Worm (Caenorhabditis elegans) whole organism, late embryonic: ENCODE results near the gene clec-146.

Experiments
- F13H6.1 ChIP-seq: sonication (generic microtip); optimal IDR thresholded peaks from 2 replicates; lab custom pipeline; 2016; ENCODE audit warnings: missing genetic modification characterization, missing compliant biosample characterization
- hlh-15 ChIP-seq: sonication (generic microtip); optimal IDR thresholded peaks from 2 replicates; lab custom pipeline; 2016; ENCODE audit warnings: missing genetic modification characterization, missing compliant biosample characterization
- hlh-30 ChIP-seq: sonication (generic microtip); optimal IDR thresholded peaks from 2 replicates; lab custom pipeline; 2017; ENCODE audit warnings: antibody characterized with exemption, missing genetic modification characterization, missing compliant biosample characterization; ENCODE audit not compliant: insufficient read depth
- nfya-1 ChIP-seq: sonication (generic microtip); optimal IDR thresholded peaks from 2 replicates; lab custom pipeline; 2017; ENCODE audit warnings: missing genetic modification characterization, mild to moderate bottlenecking, missing compliant biosample characterization, antibody characterized with exemption, moderate library complexity
- pag-3 ChIP-seq: sonication (generic microtip); optimal IDR thresholded peaks from 2 replicates; lab custom pipeline; 2016; ENCODE audit warnings: missing compliant biosample characterization, missing genetic modification characterization, borderline replicate concordance
- pha-4 ChIP-seq: fragments of 150-350 bp; optimal IDR thresholded peaks from 2 replicates; lab custom pipeline; 2018; ENCODE audit warnings: missing biosample characterization, missing genetic modification reagents, missing genetic modification characterization
- sox-4 ChIP-seq: sonication (generic microtip); optimal IDR thresholded peaks from 2 replicates; lab custom pipeline; 2017; ENCODE audit warnings: mild to moderate bottlenecking, missing genetic modification characterization, inconsistent platforms, missing compliant biosample characterization

- TF ChIP-seq hlh-30 (tag; lab: Kevin White, UChicago) = no peak
- TF ChIP-seq hlh-15 (tag; lab: Kevin White, UChicago) = no peak
- no peak for TF ChIP-seq sox-4 (tag; lab: Kevin White, UChicago)
- no peak for TF ChIP-seq nfya-1
- TF ChIP-seq F13H6.1 (tag; lab: Kevin White, UChicago) = no peak
- no peak for TF ChIP-seq pha-4 (tag; lab: Kevin White, UChicago)
- TF ChIP-seq pag-3 = no peak
Observed at ce11 chrII:13609655-13610054, 16.1 kb upstream of the clec-146 start, which contains the start of gene gst-20.
